Worm (Caenorhabditis elegans) whole organism, L4 larva: Measurements from ENCODE around the gene C15B12.4.

Experiments used
- fkh-10 ChIP-seq: fragments of 150-350 bp; optimal IDR thresholded peaks from 2 replicates; lab custom pipeline; 2014; ENCODE audit warnings: missing biosample characterization, missing genetic modification reagents, missing genetic modification characterization
- lin-13 ChIP-seq: fragments of 150-350 bp; optimal IDR thresholded peaks from 2 replicates; lab custom pipeline; 2014; ENCODE audit warnings: missing biosample characterization, missing genetic modification reagents, missing genetic modification characterization
- lin-39 ChIP-seq: fragments of 150-350 bp; optimal IDR thresholded peaks from 2 replicates; lab custom pipeline; 2014; ENCODE audit warnings: missing biosample characterization, missing genetic modification reagents, missing genetic modification characterization
- mxl-3 ChIP-seq: fragments of 200-800 bp; sonication (Bioruptor generic); optimal IDR thresholded peaks from 2 replicates; lab custom pipeline; 2018; ENCODE audit warnings: mild to moderate bottlenecking, missing genetic modification characterization, missing compliant biosample characterization
- ztf-7 ChIP-seq: fragments of 150-350 bp; optimal IDR thresholded peaks from 2 replicates; lab custom pipeline; 2014; ENCODE audit warnings: missing biosample characterization, missing genetic modification characterization

DNA sequence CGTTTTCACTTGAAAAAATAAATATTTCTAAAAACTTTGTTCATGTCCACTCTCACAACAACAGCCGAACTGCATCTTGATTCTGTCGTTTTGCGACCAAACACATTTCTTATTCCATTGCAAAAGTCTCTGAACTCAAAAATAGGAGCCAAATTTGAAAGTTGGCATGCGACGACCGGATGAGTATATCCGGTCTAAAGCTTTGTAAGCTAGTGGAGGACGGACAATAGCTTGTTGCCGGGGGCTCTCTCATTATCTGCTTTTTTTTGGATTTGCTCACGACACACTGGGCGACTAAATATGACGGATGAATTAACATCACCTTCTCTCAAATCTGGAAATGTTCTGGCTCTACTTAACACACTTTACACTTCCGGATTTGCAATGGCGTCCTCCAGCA lies 11.8 kb downstream of the C15B12.4 start, which contains the start of gene K04E7.1:
- TF ChIP-seq lin-13 (GFP tag; lab: Kevin White, UChicago) (no peak), ztf-7 (no peak), fkh-10 (GFP tag; lab: Kevin White, UChicago) (no peak), mxl-3 (GFP tag; lab: Kevin White, UChicago) (no peak), lin-39 (tag; lab: Kevin White, UChicago) (no peak)
